Worm (Caenorhabditis elegans): ENCODE results near the gene C25G4.2.
"Not testable (repeated sequence)": the region's sequence is repeated elsewhere in the genome, so short reads cannot be mapped to it uniquely, and the experiment has no call there.

Gene C25G4.2

DNA sequence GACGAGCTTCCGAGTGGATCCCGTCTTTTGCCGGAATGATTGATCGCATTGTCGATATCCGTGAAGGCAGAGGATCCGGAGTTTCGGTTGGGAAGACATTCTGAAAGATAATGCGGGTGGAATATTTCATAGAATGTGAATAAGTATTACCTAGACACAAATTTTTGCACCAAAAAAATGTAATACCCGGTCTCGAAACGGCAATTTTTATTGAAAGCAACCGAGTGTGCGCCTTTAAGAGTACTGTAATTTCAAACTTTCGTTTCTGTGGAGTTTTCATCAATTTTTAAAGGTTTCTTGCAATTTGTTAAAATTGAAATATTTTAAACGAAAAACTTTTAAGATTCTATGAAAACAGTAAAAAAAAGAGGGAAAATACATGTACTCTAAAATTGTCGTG is at the start of gene C25G4.2:
C25G4.2 (minus strand) TSS at position 100 of the 400 bp plus-strand sequence.
- no peak for TF ChIP-seq sem-4 (tag; optimal IDR thresholded peaks at IDR 0.05)
- TF ChIP-seq nhr-12 (tag; optimal IDR thresholded peaks at IDR 0.05), result no peak
- no peak for TF ChIP-seq unc-62 (GFP tag; optimal IDR thresholded peaks at IDR 0.05)
- no peak for TF ChIP-seq nhr-77 (tag; optimal IDR thresholded peaks at IDR 0.05)
- TF ChIP-seq lsy-2 (tag; optimal IDR thresholded peaks at IDR 0.05), result no peak
- TF ChIP-seq Y55F3AM.14 (GFP tag; optimal IDR thresholded peaks at IDR 0.05), result no peak
- no peak for TF ChIP-seq aly-2 (tag; optimal IDR thresholded peaks at IDR 0.05)
- no peak for TF ChIP-seq unc-55 (GFP tag; optimal IDR thresholded peaks at IDR 0.05)
- no peak for TF ChIP-seq crh-2 (tag; optimal IDR thresholded peaks at IDR 0.05)
- TF ChIP-seq mdl-1 (tag; optimal IDR thresholded peaks at IDR 0.05), result no peak
- TF ChIP-seq lin-11 (tag; optimal IDR thresholded peaks at IDR 0.05), result no peak
- TF ChIP-seq snpc-4 (tag; optimal IDR thresholded peaks at IDR 0.05), result no peak
- TF ChIP-seq lin-39 (tag; optimal IDR thresholded peaks at IDR 0.05), result no peak
- no peak for TF ChIP-seq fos-1 (tag; optimal IDR thresholded peaks at IDR 0.05)
- no peak for TF ChIP-seq lin-13 (GFP tag; optimal IDR thresholded peaks at IDR 0.05)

DNA sequence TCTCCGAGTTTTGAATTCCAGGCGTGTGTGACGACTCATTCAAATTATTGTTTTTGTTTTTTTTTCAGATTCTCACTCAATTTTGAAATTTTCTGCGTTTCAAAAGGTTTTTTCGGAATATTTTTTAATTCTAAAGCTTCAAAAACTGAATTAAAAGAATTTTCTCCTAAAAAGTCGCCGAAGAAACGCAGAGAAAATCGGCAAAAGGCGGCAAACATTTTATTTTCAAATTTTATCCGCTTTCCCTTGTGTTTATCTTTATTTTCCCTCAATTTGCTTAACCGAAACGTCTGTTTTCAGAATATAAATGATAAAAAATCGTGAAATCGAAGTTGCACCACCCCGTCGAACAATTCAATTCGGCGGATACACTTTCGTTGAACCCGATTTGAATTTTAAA is 46.7 kb upstream of the C25G4.2 start, which contains the start of gene him-6:
him-6 (plus strand) TSS at position 301 of the 400 bp plus-strand sequence.
- TF ChIP-seq aly-2 (tag; optimal IDR thresholded peaks at IDR 0.05), result no peak
- no peak for TF ChIP-seq sem-4 (tag; optimal IDR thresholded peaks at IDR 0.05)

DNA sequence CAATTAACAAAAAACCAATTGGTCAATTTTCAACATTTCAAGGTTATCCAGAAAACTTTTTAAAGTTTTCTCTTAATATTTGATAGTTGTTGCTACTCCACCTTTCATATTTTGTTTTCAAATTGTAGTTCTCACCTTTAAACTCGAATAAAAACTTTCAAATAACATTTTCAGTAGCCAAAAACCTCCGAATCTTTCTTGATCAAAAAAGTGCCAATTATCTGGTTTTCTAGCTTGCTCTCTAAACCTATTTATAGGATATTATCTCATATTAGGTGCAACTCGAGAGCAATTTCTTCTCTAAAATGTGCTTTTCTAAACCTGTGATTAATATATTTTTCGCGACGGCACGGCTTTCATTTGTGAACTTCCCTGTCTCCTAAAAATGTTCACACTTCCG is 43.4 kb upstream of the C25G4.2 start, which contains the start of gene sru-26:
sru-26 (plus strand) TSS at position 301 of the 400 bp plus-strand sequence.
- TF ChIP-seq nhr-21 (tag; optimal IDR thresholded peaks at IDR 0.05) (no peak), ztf-11 (tag; optimal IDR thresholded peaks at IDR 0.05) (no peak), sma-3 (GFP tag; optimal IDR thresholded peaks at IDR 0.05) (no peak), sma-9 (GFP tag; optimal IDR thresholded peaks at IDR 0.05) (no peak), sma-9 (tag; optimal IDR thresholded peaks at IDR 0.05) (no peak), R02D3.7 (tag; optimal IDR thresholded peaks at IDR 0.05) (no peak), egl-27 (tag; optimal IDR thresholded peaks at IDR 0.05) (no peak), lsy-2 (tag; optimal IDR thresholded peaks at IDR 0.05) (no peak), snpc-4 (tag; optimal IDR thresholded peaks at IDR 0.05) (no peak), nhr-237 (tag; optimal IDR thresholded peaks at IDR 0.05) (no peak)

ce11 chrIV:12484479-12484878 is 40.6 kb upstream of the C25G4.2 start, which contains the start of gene T04A11.4:
T04A11.4 (minus strand) TSS chrIV:12484579.
- TF ChIP-seq ztf-1 (GFP tag; conservative IDR thresholded peaks at IDR 0.05); mdl-1 (tag; optimal IDR thresholded peaks at IDR 0.05); nhr-237 (tag; optimal IDR thresholded peaks at IDR 0.05): not testable (repeated sequence)

- not testable (repeated sequence) for TF ChIP-seq gmeb-1 (tag; optimal IDR thresholded peaks at IDR 0.05); nhr-129 (tag; optimal IDR thresholded peaks at IDR 0.05); Y55F3AM.14 (GFP tag; optimal IDR thresholded peaks at IDR 0.05)
Measured at ce11 chrIV:12478711-12479110, 34.9 kb upstream of the C25G4.2 start, which contains the start of gene igdb-1. igdb-1 (plus strand) TSS chrIV:12479011.

- TF ChIP-seq elt-3, fos-1, lin-39 (tag; optimal IDR thresholded peaks at IDR 0.05): not testable (repeated sequence)
Measured at ce11 chrIV:12476942-12477341, 33.1 kb upstream of the C25G4.2 start, which contains the start of gene T04A11.1. T04A11.1 (minus strand) TSS chrIV:12477042.

ce11 chrIV:12468359-12468758 is 24.5 kb upstream of the C25G4.2 start, which contains the start of gene igdb-2:
igdb-2 (plus strand) TSS chrIV:12468659.
- TF ChIP-seq elt-3 (tag; optimal IDR thresholded peaks at IDR 0.05) (no peak), nhr-12 (tag; optimal IDR thresholded peaks at IDR 0.05) (no peak), zag-1 (tag; optimal IDR thresholded peaks at IDR 0.05) (no peak), nhr-237 (tag; optimal IDR thresholded peaks at IDR 0.05) (no peak), aly-2 (tag; optimal IDR thresholded peaks at IDR 0.05) (no peak), nhr-77 (tag; optimal IDR thresholded peaks at IDR 0.05) (no peak), ztf-4 (tag; optimal IDR thresholded peaks at IDR 0.05) (no peak), peb-1 (tag; optimal IDR thresholded peaks at IDR 0.05) (no peak), blmp-1 (tag; optimal IDR thresholded peaks at IDR 0.05; ENCODE audit: insufficient read depth) (no peak), nhr-6 (tag; optimal IDR thresholded peaks at IDR 0.05) (no peak), alr-1 (tag; optimal IDR thresholded peaks at IDR 0.05) (no peak), mab-5 (tag; optimal IDR thresholded peaks at IDR 0.05) (no peak)

Data from whole organism, L2 larva.